Worm (Caenorhabditis elegans): ENCODE data around the gene nlp-78.

The nlp-78 gene

DNA sequence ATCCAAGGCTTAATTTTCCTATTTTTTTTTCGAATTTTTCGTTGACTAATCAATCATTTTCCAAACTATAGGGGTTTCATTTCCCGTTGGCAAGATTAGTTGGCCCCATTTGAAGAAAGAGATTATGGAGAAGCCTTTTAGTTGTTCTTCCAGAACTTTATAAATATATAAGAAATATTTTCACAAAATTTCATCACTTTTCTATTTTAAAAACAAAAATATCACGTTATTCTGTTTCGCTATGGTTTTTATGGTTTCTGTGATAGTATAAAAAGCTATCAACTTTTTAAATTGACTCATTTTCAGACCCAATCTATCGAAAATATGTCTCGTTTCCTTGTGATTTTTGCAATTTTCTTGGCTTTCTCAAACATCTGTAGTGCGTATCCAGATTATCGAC, at the start of gene nlp-78:
TSS of gene nlp-78 (plus strand) at position 301 of the 400 bp plus-strand sequence.
- no peak for TF ChIP-seq atf-7 (tag; optimal IDR thresholded peaks at IDR 0.05)
- no peak for TF ChIP-seq nfya-1 (tag; optimal IDR thresholded peaks at IDR 0.05; ENCODE audit: borderline replicate concordance, insufficient read depth)
- TF ChIP-seq F57C9.4 (tag; optimal IDR thresholded peaks at IDR 0.05) = no peak
- TF ChIP-seq tbx-9 (tag; optimal IDR thresholded peaks at IDR 0.05; ENCODE audit: borderline replicate concordance) = no peak
- no peak for TF ChIP-seq hlh-26 (GFP tag; conservative IDR thresholded peaks at IDR 0.05)
- no peak for TF ChIP-seq ztf-28 (GFP tag; IDR thresholded peaks at IDR 0.05)
- TF ChIP-seq sea-2 (GFP tag; IDR thresholded peaks at IDR 0.05) = no peak
- TF ChIP-seq K12H6.12 (tag; optimal IDR thresholded peaks at IDR 0.05) = no peak
- TF ChIP-seq hmg-20 (GFP tag; IDR thresholded peaks at IDR 0.05) = no peak
- TF ChIP-seq B0035.1 (tag; optimal IDR thresholded peaks at IDR 0.05) = no peak
- no peak for TF ChIP-seq K11D2.4 (GFP tag; IDR thresholded peaks at IDR 0.05)
- no peak for TF ChIP-seq F49E8.2 (tag; optimal IDR thresholded peaks at IDR 0.05; ENCODE audit: insufficient read depth)
- TF ChIP-seq nhr-80 (tag; optimal IDR thresholded peaks at IDR 0.05) = no peak
- TF ChIP-seq attf-5 (GFP tag; optimal IDR thresholded peaks at IDR 0.05) = no peak
- TF ChIP-seq ztf-22 (GFP tag; optimal IDR thresholded peaks at IDR 0.05) = no peak
- TF ChIP-seq ztf-3 (GFP tag; optimal IDR thresholded peaks at IDR 0.05) = no peak

DNA sequence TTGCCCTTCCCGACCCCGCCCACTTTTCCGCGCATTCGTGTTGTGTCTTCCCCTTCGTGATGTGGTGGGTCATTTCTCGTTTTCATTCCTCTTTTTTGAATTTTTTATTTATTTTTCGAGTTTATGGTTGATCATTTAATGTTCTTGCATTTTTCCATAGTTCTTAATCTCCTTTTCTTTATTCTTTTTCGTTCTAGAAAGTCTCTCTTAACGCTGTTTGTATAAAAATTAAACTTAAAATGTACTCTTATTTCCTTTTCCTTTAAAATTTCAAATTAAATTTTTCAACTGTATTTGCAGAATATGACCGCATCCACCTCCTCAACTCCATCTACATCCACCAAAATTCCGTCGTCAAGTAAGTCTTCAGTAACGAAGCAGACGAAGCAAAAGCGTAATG, 49.7 kb upstream of the nlp-78 start, which contains the start of gene hlh-3:
TSS of gene hlh-3 (plus strand) at position 301 of the 400 bp plus-strand sequence.
- no peak for TF ChIP-seq madf-8 (GFP tag; conservative IDR thresholded peaks at IDR 0.05)
- TF ChIP-seq nfya-2 (GFP tag; IDR thresholded peaks at IDR 0.05) = no peak
- TF ChIP-seq let-526 (GFP tag; IDR thresholded peaks at IDR 0.05) = no peak
- no peak for TF ChIP-seq atf-7 (tag; optimal IDR thresholded peaks at IDR 0.05)
- no peak for TF ChIP-seq fkh-3 (tag; optimal IDR thresholded peaks at IDR 0.05)
- no peak for TF ChIP-seq T26A5.8 (tag; optimal IDR thresholded peaks at IDR 0.05)
- no peak for TF ChIP-seq mel-28 (tag; optimal IDR thresholded peaks at IDR 0.05; ENCODE audit: borderline replicate concordance)
- TF ChIP-seq dox-1 (GFP tag; IDR thresholded peaks at IDR 0.05) = no peak
- no peak for TF ChIP-seq hlh-12 (tag; optimal IDR thresholded peaks at IDR 0.05)
- no peak for TF ChIP-seq unc-130 (GFP tag; optimal IDR thresholded peaks at IDR 0.05)
- no peak for TF ChIP-seq ets-4 (GFP tag; optimal IDR thresholded peaks at IDR 0.05)
- no peak for TF ChIP-seq nhr-27 (tag; optimal IDR thresholded peaks at IDR 0.05)
- TF ChIP-seq sdz-38 (tag; optimal IDR thresholded peaks at IDR 0.05) = no peak
- TF ChIP-seq lin-54 (GFP tag; optimal IDR thresholded peaks at IDR 0.05) = no peak
- no peak for TF ChIP-seq B0261.1 (tag; optimal IDR thresholded peaks at IDR 0.05)
- no peak for TF ChIP-seq athp-1 (tag; optimal IDR thresholded peaks at IDR 0.05)
- no peak for TF ChIP-seq somi-1 (GFP tag; optimal IDR thresholded peaks at IDR 0.05)
- TF ChIP-seq ztf-3 (GFP tag; optimal IDR thresholded peaks at IDR 0.05) = no peak

DNA sequence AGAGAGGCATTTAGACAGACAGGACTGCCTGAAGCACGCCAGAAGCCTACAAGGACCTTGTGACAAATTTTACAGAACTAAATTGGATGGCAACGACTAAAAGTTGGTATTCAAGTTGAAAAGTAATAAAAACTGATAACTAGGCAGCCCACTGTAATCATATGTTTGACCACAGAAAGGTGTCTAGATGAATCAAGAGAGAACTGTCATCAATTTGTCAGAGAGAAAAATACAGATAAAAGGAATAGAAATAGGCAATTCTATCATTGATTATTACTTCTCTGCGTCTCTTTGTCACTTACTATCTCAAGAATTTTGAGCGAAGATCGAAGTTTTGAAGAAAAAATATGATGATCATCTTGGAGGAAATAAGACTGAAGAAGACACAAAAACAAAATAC, 43.1 kb upstream of the nlp-78 start:
- peak; percentile 80 for TF ChIP-seq nhr-80 (tag; optimal IDR thresholded peaks at IDR 0.05)
- no peak for TF ChIP-seq chd-7 (tag; optimal IDR thresholded peaks at IDR 0.05)
- no peak for TF ChIP-seq madf-8 (GFP tag; conservative IDR thresholded peaks at IDR 0.05)

DNA sequence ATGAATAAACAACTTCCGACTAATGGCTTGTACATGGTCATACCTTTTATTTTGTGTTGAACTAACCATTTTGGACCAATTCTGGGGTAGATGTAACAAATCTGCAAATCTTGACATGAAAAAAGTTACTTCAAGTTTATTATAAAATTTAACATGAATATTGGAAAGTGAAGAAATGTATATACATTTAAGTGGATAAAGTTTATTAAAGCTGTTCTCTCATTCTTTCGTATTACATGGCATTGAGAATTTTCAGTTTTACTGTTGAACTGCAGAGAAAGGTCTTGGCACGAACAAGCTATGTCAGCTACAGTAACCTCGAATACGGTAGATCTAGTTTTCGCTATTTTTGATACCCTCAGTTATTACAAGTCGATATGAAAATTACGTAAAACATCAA, 42.4 kb upstream of the nlp-78 start, which contains the start of gene C07H4.1:
TSS of gene C07H4.1 (minus strand) at position 101 of the 400 bp plus-strand sequence.
- TF ChIP-seq ceh-27 (GFP tag; optimal IDR thresholded peaks at IDR 0.05) = no peak
- no peak for TF ChIP-seq pha-4 (tag; optimal IDR thresholded peaks at IDR 0.05)
- TF ChIP-seq ztf-22 (GFP tag; optimal IDR thresholded peaks at IDR 0.05) = no peak
- no peak for TF ChIP-seq nhr-80 (tag; optimal IDR thresholded peaks at IDR 0.05)
